Worm (Caenorhabditis elegans) whole organism, midembryonic: ENCODE results near the gene amx-1.

Experiments used
- flt-1 ChIP-seq: fragments of 200-800 bp; sonication (Bioruptor generic); IDR thresholded peaks from 2 replicates; pipeline ENCODE4 v1.3.6; 2022; ENCODE audit warnings: missing genetic modification characterization, missing compliant biosample characterization
- klf-2 ChIP-seq: fragments of 200-800 bp; sonication (Bioruptor generic); conservative IDR thresholded peaks from 2 replicates; pipeline ENCODE4 v1.3.6; 2022; ENCODE audit warnings: missing genetic modification reagents, missing genetic modification characterization, missing compliant biosample characterization
- med-1 ChIP-seq: sonication (generic microtip); optimal IDR thresholded peaks from 2 replicates; lab custom pipeline; 2017; ENCODE audit warnings: missing genetic modification characterization, mild to moderate bottlenecking, missing compliant biosample characterization, antibody characterized with exemption, missing genetic modification reagents; ENCODE audit not compliant: insufficient read depth
- ref-1 ChIP-seq: fragments of 200-800 bp; sonication (Bioruptor generic); conservative IDR thresholded peaks from 2 replicates; pipeline ENCODE4 v1.3.6; 2022; ENCODE audit warnings: missing genetic modification reagents, missing genetic modification characterization, missing compliant biosample characterization

- TF ChIP-seq flt-1 (GFP tag; lab: Robert Waterston, UW): no peak
- TF ChIP-seq ref-1 (GFP tag; lab: Robert Waterston, UW): no peak
- no peak for TF ChIP-seq med-1 (GFP tag; lab: Kevin White, UChicago)
- no peak for TF ChIP-seq klf-2
Measured at ce11 chrIII:3863814-3864507, 41.8 kb downstream of the amx-1 start, which contains the start of gene acs-19.
